Fruit fly (Drosophila melanogaster): ENCODE data around the gene CG3744.
A peak's percentile ranks its signal among the peaks of the same experiment; 100 is the strongest.

Gene CG3744

DNA sequence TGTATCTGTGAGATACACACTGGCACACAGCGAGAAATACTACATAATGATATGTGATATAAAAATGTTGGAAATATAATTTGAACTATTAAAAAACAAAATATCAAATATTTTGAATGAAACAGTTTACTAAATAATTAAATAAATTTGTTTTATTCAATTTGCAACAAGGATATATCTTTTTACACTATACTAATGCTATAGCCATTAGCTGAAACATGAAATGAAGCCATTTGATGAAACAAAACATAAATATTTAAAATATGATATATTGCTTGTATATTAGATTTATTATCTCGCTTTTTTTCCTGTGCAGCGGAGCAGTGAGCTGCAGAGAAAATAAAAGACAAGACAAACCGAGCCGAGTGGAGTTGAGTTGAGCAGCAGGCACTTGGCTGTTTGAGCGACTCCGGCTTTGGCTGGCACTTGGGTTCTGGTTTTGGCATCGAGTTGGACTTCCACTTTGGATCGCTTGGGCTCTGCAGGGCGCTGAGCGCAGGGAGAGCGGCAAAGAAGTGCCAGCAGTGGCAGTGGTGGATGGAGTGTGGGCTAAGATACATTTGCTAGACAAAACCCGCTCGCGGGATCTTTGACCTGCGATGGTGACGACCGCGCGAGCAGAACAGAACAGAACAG lies 17.0 kb upstream of the CG3744 start (continued):
- TF ChIP-seq Doc3 (GFP tag; IDR thresholded peaks at IDR 0.05; ENCODE audit: partially characterized antibody) (no peak), HLH3B (GFP tag; IDR thresholded peaks at IDR 0.05) (peak; percentile 71), Drgx (GFP tag; IDR thresholded peaks at IDR 0.05) (peak; percentile 84), Ada2b (GFP tag; IDR thresholded peaks at IDR 0.05) (peak; percentile 61), gt (GFP tag; IDR thresholded peaks at IDR 0.05) (no peak), CoRest (tag; optimal IDR thresholded peaks at IDR 0.05) (peak; percentile 91), CG8089 (GFP tag; optimal IDR thresholded peaks at IDR 0.05) (no peak), run (tag; optimal IDR thresholded peaks at IDR 0.05) (peak; percentile 76), CG10209 (GFP tag; optimal IDR thresholded peaks at IDR 0.05) (peak; percentile 78), BEAF-32 (GFP tag; optimal IDR thresholded peaks at IDR 0.05) (no peak), HmgZ (tag; optimal IDR thresholded peaks at IDR 0.05) (peak; percentile 11), CG7786 (GFP tag; optimal IDR thresholded peaks at IDR 0.05) (no peak), CG32532 (GFP tag; IDR thresholded peaks at IDR 0.05) (peak; percentile 62; the same call in 1 of the 2 replicates), al (GFP tag; IDR thresholded peaks at IDR 0.05) (peak; percentile 51; the same call in 1 of the 2 replicates), Trl (optimal IDR thresholded peaks at IDR 0.05) (peak in 1 of 2 experiments; percentile 30), Trl (GFP tag; optimal IDR thresholded peaks at IDR 0.05) (no peak), Optix (GFP tag; IDR thresholded peaks at IDR 0.05) (no peak), CG2202 (tag; optimal IDR thresholded peaks at IDR 0.05) (peak; percentile 47), dysf (GFP tag; IDR thresholded peaks at IDR 0.05) (peak; percentile 84), fu2 (GFP tag; optimal IDR thresholded peaks at IDR 0.05) (no peak), usp (GFP tag; optimal IDR thresholded peaks at IDR 0.05) (no peak), CG17186 (GFP tag; optimal IDR thresholded peaks at IDR 0.05) (no peak), D19A (tag; optimal IDR thresholded peaks at IDR 0.05) (peak; percentile 87), Poxn (GFP tag; IDR thresholded peaks at IDR 0.05) (no peak), CG14667 (GFP tag; IDR thresholded peaks at IDR 0.05) (peak; percentile 49; the same call in 1 of the 2 replicates), CG9817 (tag; optimal IDR thresholded peaks at IDR 0.05) (peak; percentile 54), CG10147 (GFP tag; optimal IDR thresholded peaks at IDR 0.05) (peak; percentile 85), Rfx (GFP tag; IDR thresholded peaks at IDR 0.05) (peak; percentile 54), PHDP (tag; optimal IDR thresholded peaks at IDR 0.05) (no peak), CG3847 (GFP tag; IDR thresholded peaks at IDR 0.05) (peak; percentile 47; the same call in 1 of the 2 replicates), emc (GFP tag; optimal IDR thresholded peaks at IDR 0.05) (no peak), CG9437 (GFP tag; optimal IDR thresholded peaks at IDR 0.05) (peak; percentile 74), p53 (GFP tag; optimal IDR thresholded peaks at IDR 0.05) (no peak), eve (GFP tag; optimal IDR thresholded peaks at IDR 0.05) (no peak), lola (GFP tag; optimal IDR thresholded peaks at IDR 0.05) (peak in 1 of 3 experiments; percentile 92), insv (GFP tag; optimal IDR thresholded peaks at IDR 0.05) (peak in 1 of 2 experiments; percentile 14), CG7372 (GFP tag; IDR thresholded peaks at IDR 0.05) (no peak), CG18599 (GFP tag; optimal IDR thresholded peaks at IDR 0.05) (peak; percentile 60), CG7745 (tag; optimal IDR thresholded peaks at IDR 0.05) (peak; percentile 50), Nf-YB (GFP tag; optimal IDR thresholded peaks at IDR 0.05) (peak; percentile 71), CG30020 (tag; optimal IDR thresholded peaks at IDR 0.05) (peak; percentile 73), CG4707 (GFP tag; optimal IDR thresholded peaks at IDR 0.05) (no peak), CG1603 (tag; optimal IDR thresholded peaks at IDR 0.05) (no peak), Dref (GFP tag; IDR thresholded peaks at IDR 0.05) (no peak), onecut (GFP tag; IDR thresholded peaks at IDR 0.05) (peak; percentile 44), CG1792 (GFP tag; optimal IDR thresholded peaks at IDR 0.05) (no peak), trh (GFP tag; optimal IDR thresholded peaks at IDR 0.05) (no peak), Xbp1 (GFP tag; optimal IDR thresholded peaks at IDR 0.05) (peak; percentile 43), CG16863 (GFP tag; optimal IDR thresholded peaks at IDR 0.05) (no peak), chn (GFP tag; optimal IDR thresholded peaks at IDR 0.05) (no peak)

Data from whole organism, embryonic.